Worm (Caenorhabditis elegans): ENCODE results near the gene C48B4.8.

- 0 out of 2 replicates have a peak, but pooled peaks have one; percentile 63 for TF ChIP-seq flt-1 (GFP tag; IDR thresholded peaks at IDR 0.05)
- peak; percentile 47 for TF ChIP-seq cog-1 (tag; optimal IDR thresholded peaks at IDR 0.05)
- TF ChIP-seq med-1 (GFP tag; optimal IDR thresholded peaks at IDR 0.05; ENCODE audit: insufficient read depth): no peak
- peak; percentile 90 for TF ChIP-seq T22C8.4 (GFP tag; IDR thresholded peaks at IDR 0.05)
- TF ChIP-seq tab-1 (GFP tag; IDR thresholded peaks at IDR 0.05): no peak
- no peak for TF ChIP-seq ztf-29 (GFP tag; IDR thresholded peaks at IDR 0.05)
Measured at ce11 chrIII:9546016-9546659, 14.9 kb downstream of the C48B4.8 start, which contains the start of gene unc-16.

All from whole organism, midembryonic.